Worm (Caenorhabditis elegans) whole organism, late embryonic: ENCODE data around the gene F10C1.23.
A peak's percentile ranks its signal among the peaks of the same experiment; 100 is the strongest.

Experiments
- C08G9.2 ChIP-seq: sonication (generic microtip); optimal IDR thresholded peaks from 2 replicates; lab custom pipeline; 2016; ENCODE audit warnings: mild to moderate bottlenecking, missing genetic modification characterization, moderate library complexity, missing compliant biosample characterization
- K09A11.1 ChIP-seq: sonication (generic microtip); optimal IDR thresholded peaks from 2 replicates; lab custom pipeline; 2017; ENCODE audit warnings: antibody characterized with exemption, mild to moderate bottlenecking, missing genetic modification characterization, missing compliant biosample characterization; ENCODE audit not compliant: insufficient read depth
- Y22D7AL.16 ChIP-seq: sonication (generic microtip); optimal IDR thresholded peaks from 2 replicates; lab custom pipeline; 2016; ENCODE audit warnings: missing genetic modification characterization, missing compliant biosample characterization
- ahr-1 ChIP-seq: sonication (generic microtip); optimal IDR thresholded peaks from 2 replicates; lab custom pipeline; 2016; ENCODE audit warnings: missing genetic modification characterization, missing compliant biosample characterization
- ceh-19 ChIP-seq: fragments of 200-800 bp; sonication (Bioruptor generic); optimal IDR thresholded peaks from 2 replicates; lab custom pipeline; 2018; ENCODE audit warnings: mild to moderate bottlenecking, missing genetic modification characterization, missing compliant biosample characterization
- ceh-2 ChIP-seq: sonication (generic microtip); optimal IDR thresholded peaks from 2 replicates; lab custom pipeline; 2016; ENCODE audit warnings: missing genotype, missing genetic modification characterization, missing compliant biosample characterization
- ceh-24 ChIP-seq: sonication (generic microtip); optimal IDR thresholded peaks from 2 replicates; lab custom pipeline; 2016; ENCODE audit warnings: mild to moderate bottlenecking, missing genetic modification characterization, missing compliant biosample characterization
- ceh-30 ChIP-seq: fragments of 150-350 bp; optimal IDR thresholded peaks from 2 replicates; lab custom pipeline; 2014; ENCODE audit warnings: missing biosample characterization, missing genetic modification characterization
- ceh-48 ChIP-seq: sonication (generic microtip); optimal IDR thresholded peaks from 2 replicates; lab custom pipeline; 2016; ENCODE audit warnings: missing genetic modification characterization, inconsistent platforms, missing compliant biosample characterization
- ceh-9 ChIP-seq: sonication (generic microtip); optimal IDR thresholded peaks from 2 replicates; lab custom pipeline; 2016; ENCODE audit warnings: mild to moderate bottlenecking, missing genetic modification characterization, inconsistent platforms, missing compliant biosample characterization
- dmd-4 ChIP-seq: sonication (generic microtip); optimal IDR thresholded peaks from 2 replicates; lab custom pipeline; 2016; ENCODE audit warnings: borderline replicate concordance, missing genetic modification characterization, missing compliant biosample characterization
- ets-4 ChIP-seq: sonication (generic microtip); optimal IDR thresholded peaks from 2 replicates; lab custom pipeline; 2016; ENCODE audit warnings: missing genetic modification characterization, missing compliant biosample characterization
- fax-1 ChIP-seq: sonication (generic microtip); optimal IDR thresholded peaks from 2 replicates; lab custom pipeline; 2016; ENCODE audit warnings: missing genotype, missing genetic modification characterization, missing compliant biosample characterization
- fkh-10 ChIP-seq: fragments of 150-350 bp; optimal IDR thresholded peaks from 2 replicates; lab custom pipeline; 2014; ENCODE audit warnings: missing biosample characterization, missing genetic modification reagents, missing genetic modification characterization
- hlh-13 ChIP-seq: fragments of 200-800 bp; sonication (Bioruptor generic); optimal IDR thresholded peaks from 2 replicates; lab custom pipeline; 2018; ENCODE audit warnings: mild to moderate bottlenecking, missing genetic modification characterization, missing compliant biosample characterization
- hlh-15 ChIP-seq: sonication (generic microtip); optimal IDR thresholded peaks from 2 replicates; lab custom pipeline; 2016; ENCODE audit warnings: missing genetic modification characterization, missing compliant biosample characterization
- hlh-30 ChIP-seq: sonication (generic microtip); optimal IDR thresholded peaks from 2 replicates; lab custom pipeline; 2017; ENCODE audit warnings: antibody characterized with exemption, missing genetic modification characterization, missing compliant biosample characterization; ENCODE audit not compliant: insufficient read depth
- hlh-6 ChIP-seq: sonication (generic microtip); optimal IDR thresholded peaks from 2 replicates; lab custom pipeline; 2016; ENCODE audit warnings: missing genotype, missing genetic modification characterization, missing compliant biosample characterization
- hlh-8 ChIP-seq: sonication (generic microtip); optimal IDR thresholded peaks from 2 replicates; lab custom pipeline; 2016; ENCODE audit warnings: missing genotype, missing genetic modification characterization, missing compliant biosample characterization
- lim-6 ChIP-seq: sonication (generic microtip); optimal IDR thresholded peaks from 2 replicates; lab custom pipeline; 2016; ENCODE audit warnings: missing genetic modification characterization, missing compliant biosample characterization
- nhr-232 ChIP-seq: sonication (generic microtip); optimal IDR thresholded peaks from 2 replicates; lab custom pipeline; 2016; ENCODE audit warnings: missing genetic modification characterization, missing compliant biosample characterization
- npax-4 ChIP-seq: sonication (generic microtip); optimal IDR thresholded peaks from 2 replicates; lab custom pipeline; 2016; ENCODE audit warnings: missing genetic modification characterization, missing compliant biosample characterization
- odd-2 ChIP-seq: sonication (generic microtip); optimal IDR thresholded peaks from 2 replicates; lab custom pipeline; 2017; ENCODE audit warnings: antibody characterized with exemption, mild to moderate bottlenecking, missing genetic modification characterization, missing compliant biosample characterization
- pag-3 ChIP-seq: sonication (generic microtip); optimal IDR thresholded peaks from 2 replicates; lab custom pipeline; 2016; ENCODE audit warnings: missing compliant biosample characterization, missing genetic modification characterization, borderline replicate concordance
- pat-9 ChIP-seq: fragments of 200-800 bp; sonication (Bioruptor generic); optimal IDR thresholded peaks from 2 replicates; lab custom pipeline; 2018; ENCODE audit warnings: mild to moderate bottlenecking, missing genetic modification characterization, moderate library complexity, missing compliant biosample characterization
- pax-1 ChIP-seq: fragments of 150-350 bp; optimal IDR thresholded peaks from 2 replicates; lab custom pipeline; 2014; ENCODE audit warnings: missing biosample characterization, missing genetic modification characterization
- pha-2 ChIP-seq: sonication (generic microtip); optimal IDR thresholded peaks from 2 replicates; lab custom pipeline; 2017; ENCODE audit warnings: mild to moderate bottlenecking, missing genetic modification characterization, missing compliant biosample characterization
- pros-1 ChIP-seq: fragments of 150-350 bp; optimal IDR thresholded peaks from 2 replicates; lab custom pipeline; 2014; ENCODE audit warnings: missing biosample characterization, missing genetic modification reagents, missing genetic modification characterization
- sox-2 ChIP-seq: fragments of 200-800 bp; sonication (Bioruptor generic); IDR thresholded peaks from 2 replicates; pipeline ENCODE4 v1.3.6; 2022; ENCODE audit warnings: missing genetic modification reagents, missing genetic modification characterization, missing compliant biosample characterization
- sox-4 ChIP-seq: sonication (generic microtip); optimal IDR thresholded peaks from 2 replicates; lab custom pipeline; 2017; ENCODE audit warnings: mild to moderate bottlenecking, missing genetic modification characterization, inconsistent platforms, missing compliant biosample characterization
- syd-9 ChIP-seq: sonication (generic microtip); optimal IDR thresholded peaks from 2 replicates; lab custom pipeline; 2016; ENCODE audit warnings: mild to moderate bottlenecking, missing genetic modification characterization, moderate library complexity, missing compliant biosample characterization
- ttx-3 ChIP-seq: sonication (generic microtip); optimal IDR thresholded peaks from 2 replicates; lab custom pipeline; 2016; ENCODE audit warnings: missing genetic modification reagents, missing genetic modification characterization, missing compliant biosample characterization
- unc-3 ChIP-seq, 2 experiments: fragments of 200-800 bp in 1 of 2; sonication (Bioruptor generic) in 1 of 2; sonication (generic microtip) in 1 of 2; conservative IDR thresholded peaks in 1 of 2; optimal IDR thresholded peaks in 1 of 2; 2 replicates each; pipeline versions ENCODE4 v1.3.6 to Lab custom; 2016 to 2022; ENCODE audit warnings: missing compliant biosample characterization in 2 of 2, missing genetic modification characterization in 2 of 2, missing genetic modification reagents in 1 of 2
- unc-42 ChIP-seq: sonication (generic microtip); optimal IDR thresholded peaks from 2 replicates; lab custom pipeline; 2016; ENCODE audit warnings: missing genotype, missing genetic modification characterization, missing compliant biosample characterization
- unc-55 ChIP-seq: sonication (generic microtip); optimal IDR thresholded peaks from 2 replicates; lab custom pipeline; 2017; ENCODE audit warnings: missing biosample characterization, missing genetic modification reagents, missing genetic modification characterization

The F10C1.23 gene

DNA sequence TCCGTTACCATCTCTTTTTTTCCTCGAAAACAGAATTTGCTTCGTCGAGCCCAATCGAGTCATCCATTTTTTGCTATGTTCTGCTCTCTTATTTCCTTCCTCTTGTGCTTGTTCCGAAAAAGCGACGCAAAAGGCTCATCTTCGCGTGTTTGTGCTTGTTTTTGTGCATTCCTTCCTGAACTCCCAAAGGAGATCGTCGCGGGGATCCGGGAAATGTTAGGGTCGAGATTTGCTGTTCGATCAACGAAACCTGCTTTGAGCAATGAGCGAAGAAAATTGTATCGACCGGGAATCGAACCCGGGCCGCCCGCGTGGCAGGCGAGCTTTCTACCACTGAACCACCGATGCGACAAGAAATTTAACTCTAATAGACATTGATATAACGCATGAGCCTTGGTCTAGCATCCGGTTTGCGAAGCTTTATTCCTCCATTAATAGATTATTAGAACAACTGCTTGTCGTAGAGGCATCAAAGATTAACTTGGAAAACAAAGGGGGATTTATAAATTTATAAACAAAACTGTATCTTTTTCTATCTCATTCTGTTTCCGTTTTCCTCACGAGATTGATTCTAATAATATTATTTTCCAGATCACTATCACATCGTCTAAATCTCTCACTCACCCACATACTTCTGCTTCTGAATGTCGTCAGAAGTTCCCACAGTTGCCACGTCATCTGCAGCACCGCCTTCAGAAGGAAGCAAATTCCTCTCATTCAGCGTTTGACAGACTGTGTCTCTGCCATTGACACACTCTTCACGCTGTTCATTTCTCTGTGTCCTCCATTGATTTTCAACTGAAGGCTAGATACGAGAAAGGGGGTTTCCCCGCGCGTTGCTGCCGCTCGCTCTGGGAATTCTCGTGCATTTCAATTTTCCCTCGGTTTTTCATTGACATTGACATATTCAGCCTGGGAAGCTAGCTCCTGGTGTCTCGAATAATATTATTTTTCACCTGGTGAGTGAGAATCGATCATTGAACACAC is 24.4 kb downstream of the F10C1.23 start, which contains the start of gene K05F1.6 (continued):
- TF ChIP-seq ets-4 (peak; percentile 6), unc-3 (GFP tag; conservative IDR thresholded peaks at IDR 0.05; lab: Robert Waterston, UW) (no peak; the same call in 1 of the 2 replicates), unc-3 (tag; optimal IDR thresholded peaks at IDR 0.05; lab: Kevin White, UChicago) (peak; percentile 9), ceh-2 (tag; lab: Kevin White, UChicago) (peak; percentile 34), sox-2 (GFP tag; lab: Robert Waterston, UW) (no peak), fax-1 (tag; lab: Kevin White, UChicago) (no peak), sox-4 (tag; lab: Kevin White, UChicago) (peak; percentile 67), K09A11.1 (tag; lab: Kevin White, UChicago) (no peak), ttx-3 (tag; lab: Kevin White, UChicago) (peak; percentile 38), pha-2 (tag; lab: Kevin White, UChicago) (peak; percentile 48), unc-42 (tag; lab: Kevin White, UChicago) (no peak), hlh-8 (tag; lab: Kevin White, UChicago) (no peak), lim-6 (tag; lab: Kevin White, UChicago) (no peak), npax-4 (tag; lab: Kevin White, UChicago) (peak; percentile 27), nhr-232 (peak; percentile 49), hlh-15 (peak; percentile 17), hlh-6 (tag; lab: Kevin White, UChicago) (peak; percentile 68), hlh-13 (GFP tag; lab: Kevin White, UChicago) (peak; percentile 39), odd-2 (tag; lab: Kevin White, UChicago) (peak; percentile 2)

DNA sequence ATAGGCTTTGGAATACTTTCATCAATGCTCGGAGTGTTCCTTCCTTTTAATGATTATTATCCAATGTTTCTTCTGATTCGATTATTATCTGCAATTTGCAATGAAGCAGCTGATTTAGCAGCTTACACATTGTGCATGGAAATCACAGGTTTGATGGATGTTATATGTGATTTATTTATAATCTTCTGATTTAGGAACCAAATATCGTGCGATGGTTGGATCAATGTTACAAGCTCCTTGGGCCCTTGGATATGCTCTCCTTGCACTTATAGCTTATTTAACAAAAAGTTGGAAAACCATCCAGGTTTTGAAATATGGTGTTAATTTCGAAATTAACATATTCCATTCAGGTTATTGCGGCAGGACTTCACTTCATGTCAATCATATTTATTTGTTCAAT is 27.7 kb downstream of the F10C1.23 start:
- no peak for TF ChIP-seq ceh-30
- no peak for TF ChIP-seq ceh-48 (tag; lab: Kevin White, UChicago)
- no peak for TF ChIP-seq pax-1 (tag; lab: Kevin White, UChicago)

DNA sequence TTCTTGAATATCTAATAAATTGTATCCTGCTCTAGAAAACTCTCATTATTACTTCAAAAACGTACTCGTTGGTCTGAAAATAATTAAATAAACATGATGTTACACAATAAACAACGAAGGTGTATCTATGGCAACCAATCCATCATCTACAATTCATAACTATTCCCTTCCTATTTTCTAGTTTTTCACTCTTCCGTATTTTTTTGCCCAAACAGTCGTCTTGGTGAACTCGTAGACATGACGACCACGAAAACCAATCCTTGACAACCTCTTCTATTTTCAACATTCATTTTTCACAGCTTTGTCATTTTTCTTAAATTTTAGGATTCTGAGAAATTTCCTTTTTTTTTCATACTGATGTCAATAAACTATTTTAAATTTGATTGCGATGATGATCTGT is 31.0 kb downstream of the F10C1.23 start, which contains the start of gene K05F1.13:
K05F1.13 (plus strand) TSS at position 301 of the 400 bp plus-strand sequence.
- TF ChIP-seq ceh-24 (tag; lab: Kevin White, UChicago) (no peak), dmd-4 (tag; lab: Kevin White, UChicago) (no peak), pros-1 (tag; lab: Kevin White, UChicago) (no peak), fkh-10 (no peak), unc-42 (tag; lab: Kevin White, UChicago) (no peak), C08G9.2 (no peak), sox-2 (GFP tag; lab: Robert Waterston, UW) (no peak), pag-3 (tag; lab: Kevin White, UChicago) (no peak), pat-9 (tag; lab: Kevin White, UChicago) (no peak), syd-9 (tag; lab: Kevin White, UChicago) (no peak), ahr-1 (tag; lab: Kevin White, UChicago) (no peak), pax-1 (tag; lab: Kevin White, UChicago) (no peak), npax-4 (tag; lab: Kevin White, UChicago) (no peak), sox-4 (tag; lab: Kevin White, UChicago) (no peak), Y22D7AL.16 (no peak), hlh-30 (tag; lab: Kevin White, UChicago) (no peak), ceh-9 (tag; lab: Kevin White, UChicago) (no peak), unc-55 (GFP tag; lab: Kevin White, UChicago) (no peak), K09A11.1 (tag; lab: Kevin White, UChicago) (no peak), ceh-19 (GFP tag; lab: Kevin White, UChicago) (no peak)
- TF ChIP-seq, all 69 proteins: peak for 0
